Fruit fly (Drosophila melanogaster): Measurements from ENCODE around the gene ct.

The ct gene

DNA sequence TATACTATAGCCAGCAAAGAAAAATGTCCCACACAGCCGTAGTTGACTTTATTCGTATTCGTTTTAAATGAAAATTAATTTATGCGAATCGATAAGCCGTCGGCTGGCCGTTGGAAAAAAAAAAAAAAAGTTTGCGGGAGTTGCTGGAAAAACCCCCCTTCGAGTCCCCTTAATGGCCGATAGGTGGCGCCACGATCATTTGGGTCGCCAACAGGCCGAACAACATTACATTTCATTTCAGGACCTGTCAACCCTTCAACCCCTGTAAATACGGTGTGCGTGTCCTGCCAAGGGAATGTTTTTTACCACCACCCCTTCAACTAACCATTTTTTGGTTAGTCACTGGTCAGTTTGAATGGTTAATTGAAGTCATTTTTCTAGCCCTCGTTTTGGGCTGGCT, 15.2 kb upstream of the ct start:
- TF ChIP-seq EcR (GFP tag; optimal IDR thresholded peaks at IDR 0.05) (no peak), Dll (optimal IDR thresholded peaks at IDR 0.05) (no peak), usp (GFP tag; optimal IDR thresholded peaks at IDR 0.05) (no peak), psq (optimal IDR thresholded peaks at IDR 0.05) (no peak), pan (optimal IDR thresholded peaks at IDR 0.05) (no peak), CG8478 (optimal IDR thresholded peaks at IDR 0.05) (no peak)

DNA sequence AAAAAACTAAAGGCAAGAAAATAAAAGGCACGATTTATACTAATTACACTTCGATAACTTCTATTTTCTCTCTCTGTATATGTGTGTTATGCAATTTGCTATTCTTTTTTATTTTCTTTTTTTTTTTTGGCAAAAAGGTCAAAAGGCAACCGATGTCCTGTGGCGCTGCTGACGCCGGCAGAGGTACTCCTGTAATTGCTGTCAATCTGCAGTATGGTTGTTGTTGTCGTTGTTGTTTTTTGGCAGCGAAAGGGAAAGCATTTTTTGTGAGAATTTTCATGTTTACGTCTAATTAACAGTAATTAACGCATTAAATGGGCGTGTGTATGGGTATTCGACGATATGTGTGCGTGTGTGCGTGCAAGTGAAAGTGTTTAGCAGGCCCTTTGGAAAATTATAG, 4.6 kb upstream of the ct start:
- TF ChIP-seq CG8478 (optimal IDR thresholded peaks at IDR 0.05) (no peak), pan (optimal IDR thresholded peaks at IDR 0.05) (no peak), usp (GFP tag; optimal IDR thresholded peaks at IDR 0.05) (no peak), EcR (GFP tag; optimal IDR thresholded peaks at IDR 0.05) (no peak), Dll (optimal IDR thresholded peaks at IDR 0.05) (no peak), psq (optimal IDR thresholded peaks at IDR 0.05) (no peak)

DNA sequence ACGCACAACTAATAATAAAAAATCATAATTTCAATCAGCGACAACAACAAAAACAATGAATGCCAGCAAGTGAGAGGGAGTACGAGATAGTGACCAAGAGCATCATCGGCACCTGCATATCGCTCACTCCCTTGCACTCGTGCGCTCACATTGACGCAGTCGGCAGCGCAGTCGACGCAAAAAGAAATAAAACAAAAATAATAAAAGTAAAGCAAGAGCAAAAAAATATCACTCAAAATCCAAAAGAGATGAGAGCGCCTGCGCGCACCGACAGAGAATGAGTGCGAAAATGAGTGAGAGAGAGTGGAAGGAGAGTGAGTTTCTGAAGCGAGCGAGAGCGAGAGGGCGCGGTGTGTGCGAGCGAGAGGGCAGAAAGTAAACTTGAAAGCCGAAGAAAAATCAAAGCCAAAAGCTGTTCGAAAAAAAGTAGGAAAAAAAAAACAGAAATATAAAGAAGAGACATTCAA, 3.7 kb upstream of the ct start:
- no peak for TF ChIP-seq pan (optimal IDR thresholded peaks at IDR 0.05)
- no peak for TF ChIP-seq EcR (GFP tag; optimal IDR thresholded peaks at IDR 0.05)
- peak; percentile 24 for TF ChIP-seq CG8478 (optimal IDR thresholded peaks at IDR 0.05)
- no peak for TF ChIP-seq usp (GFP tag; optimal IDR thresholded peaks at IDR 0.05)

DNA sequence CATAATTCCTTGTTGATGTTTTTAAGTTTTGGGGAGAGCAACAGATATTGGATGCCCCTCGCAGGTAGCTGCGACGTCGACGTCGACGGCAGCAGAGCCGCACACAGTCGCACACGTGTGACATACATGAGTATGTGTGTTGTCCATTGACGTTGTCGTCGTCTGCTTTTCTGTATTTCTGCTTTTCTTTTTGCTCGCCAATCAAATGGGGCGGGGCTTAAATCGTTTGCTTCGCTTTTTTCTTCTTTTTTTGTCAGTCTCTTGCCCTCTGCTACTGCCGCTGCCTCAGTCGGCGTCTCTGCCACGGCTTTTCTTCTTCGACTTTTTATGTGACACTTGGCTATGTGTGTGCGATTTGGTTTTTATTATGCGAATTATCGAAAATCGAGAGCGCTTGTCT, 2.6 kb upstream of the ct start:
- TF ChIP-seq usp (GFP tag; optimal IDR thresholded peaks at IDR 0.05): no peak
- no peak for TF ChIP-seq Dll (optimal IDR thresholded peaks at IDR 0.05)
- no peak for TF ChIP-seq pan (optimal IDR thresholded peaks at IDR 0.05)
- TF ChIP-seq EcR (GFP tag; optimal IDR thresholded peaks at IDR 0.05): no peak
- TF ChIP-seq psq (optimal IDR thresholded peaks at IDR 0.05): no peak
- TF ChIP-seq CG8478 (optimal IDR thresholded peaks at IDR 0.05): no peak

DNA sequence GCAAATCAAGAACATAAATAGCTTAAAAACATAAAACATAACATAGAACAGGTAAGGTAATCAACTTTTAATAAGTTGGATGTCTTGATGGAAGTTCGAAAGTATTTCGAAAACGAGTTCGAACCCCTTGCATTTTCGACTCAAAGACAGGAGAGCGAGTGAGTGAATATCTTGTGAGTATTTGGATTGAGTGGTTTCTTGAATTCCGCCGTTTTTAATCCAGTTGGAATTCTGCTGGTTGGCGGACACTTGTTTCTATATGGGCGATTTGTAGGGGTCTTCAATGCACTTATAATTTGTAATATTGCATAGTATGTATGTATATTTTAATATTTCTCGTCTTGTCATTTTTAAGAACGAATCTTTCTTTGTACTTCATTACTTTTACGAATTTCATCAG, 1.9 kb upstream of the ct start:
- TF ChIP-seq pan (optimal IDR thresholded peaks at IDR 0.05) (no peak), EcR (GFP tag; optimal IDR thresholded peaks at IDR 0.05) (no peak), usp (GFP tag; optimal IDR thresholded peaks at IDR 0.05) (no peak), CG8478 (optimal IDR thresholded peaks at IDR 0.05) (no peak), Dll (optimal IDR thresholded peaks at IDR 0.05) (no peak), psq (optimal IDR thresholded peaks at IDR 0.05) (no peak)

DNA sequence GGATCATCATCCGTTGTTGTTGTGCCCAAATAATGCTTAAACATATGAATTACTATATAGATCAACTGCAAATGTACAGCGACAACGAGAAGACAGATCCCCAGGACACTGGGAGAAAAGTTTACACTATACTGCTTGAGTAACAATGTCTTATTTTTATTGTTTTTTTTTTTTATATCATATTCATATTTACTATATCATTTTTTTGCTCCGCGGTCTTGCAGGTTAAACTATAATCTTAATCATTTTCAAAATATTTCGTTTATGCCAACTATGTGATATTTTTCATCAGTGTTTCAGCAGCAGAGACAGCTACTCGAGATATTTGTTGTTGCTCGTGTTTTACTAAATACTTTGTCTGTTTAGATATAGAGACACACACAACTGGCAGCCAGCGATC, 8.7 kb downstream of the ct start:
- no peak for TF ChIP-seq psq (optimal IDR thresholded peaks at IDR 0.05)
- no peak for TF ChIP-seq CG8478 (optimal IDR thresholded peaks at IDR 0.05)
- no peak for TF ChIP-seq Dll (optimal IDR thresholded peaks at IDR 0.05)
- TF ChIP-seq pan (optimal IDR thresholded peaks at IDR 0.05): no peak
- TF ChIP-seq EcR (GFP tag; optimal IDR thresholded peaks at IDR 0.05): no peak
- no peak for TF ChIP-seq usp (GFP tag; optimal IDR thresholded peaks at IDR 0.05)

DNA sequence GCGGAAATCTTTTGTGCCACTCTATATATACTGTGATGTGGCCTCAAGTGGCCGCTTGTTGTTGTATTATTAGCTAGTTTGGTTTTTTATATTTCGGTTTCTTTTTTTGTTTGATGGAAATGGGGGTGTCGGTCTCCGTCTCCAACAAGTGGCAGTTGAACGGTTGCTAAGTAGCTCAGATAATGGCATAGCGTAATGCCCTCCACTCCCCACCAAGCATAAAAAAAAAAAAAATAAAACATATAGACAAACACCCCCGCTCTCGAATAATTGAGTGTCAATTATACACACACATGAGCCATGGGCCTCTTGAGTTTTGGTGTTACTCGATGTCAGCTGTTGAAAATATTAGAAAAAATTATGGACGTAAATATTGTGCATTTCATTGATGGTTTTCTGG, 9.2 kb downstream of the ct start:
- TF ChIP-seq CG8478 (optimal IDR thresholded peaks at IDR 0.05) (no peak), psq (optimal IDR thresholded peaks at IDR 0.05) (no peak), EcR (GFP tag; optimal IDR thresholded peaks at IDR 0.05) (no peak), Dll (optimal IDR thresholded peaks at IDR 0.05) (no peak), pan (optimal IDR thresholded peaks at IDR 0.05) (no peak), usp (GFP tag; optimal IDR thresholded peaks at IDR 0.05) (no peak)

DNA sequence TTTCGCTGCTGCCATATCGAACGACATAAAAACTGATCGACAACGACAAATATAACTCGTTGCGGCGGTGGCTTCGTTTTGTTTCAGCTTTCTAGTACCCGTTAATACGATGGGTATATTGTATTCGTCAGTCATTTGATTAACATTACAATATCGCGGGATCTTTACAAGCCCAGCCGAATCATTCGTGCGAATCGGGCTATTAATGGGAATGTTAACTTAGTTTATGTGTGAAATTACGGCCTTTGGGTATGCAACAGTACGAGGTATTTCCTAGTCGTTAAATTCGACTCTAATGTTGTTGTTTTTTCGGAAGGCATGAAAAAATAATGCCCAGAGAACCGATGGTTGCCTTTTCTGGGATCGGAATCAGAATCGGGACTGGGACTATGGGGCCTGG, 10.0 kb downstream of the ct start:
- TF ChIP-seq EcR (GFP tag; optimal IDR thresholded peaks at IDR 0.05) (no peak), Dll (optimal IDR thresholded peaks at IDR 0.05) (no peak), CG8478 (optimal IDR thresholded peaks at IDR 0.05) (no peak), pan (optimal IDR thresholded peaks at IDR 0.05) (peak; percentile 66)

DNA sequence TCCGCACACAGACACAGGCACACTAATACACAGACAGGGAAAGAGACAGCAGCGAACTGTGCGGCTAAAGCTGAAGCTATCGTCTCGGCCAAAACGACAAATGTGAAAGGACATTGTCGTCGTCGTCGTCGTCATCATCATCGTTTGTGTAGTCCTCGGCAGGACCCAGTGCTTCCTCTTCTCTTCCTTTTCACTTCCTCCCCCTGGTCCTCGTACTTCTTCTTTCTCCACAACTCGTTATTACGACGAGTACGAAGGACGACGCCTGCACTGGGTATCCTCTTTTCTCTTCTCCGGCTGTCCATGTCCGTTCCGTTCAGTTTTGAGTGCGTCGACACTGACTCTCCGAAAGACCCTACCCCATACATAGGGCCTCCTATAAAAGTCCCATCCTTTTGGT, 17.0 kb downstream of the ct start:
- TF ChIP-seq CG8478 (optimal IDR thresholded peaks at IDR 0.05): no peak
- TF ChIP-seq psq (optimal IDR thresholded peaks at IDR 0.05): no peak
- no peak for TF ChIP-seq Dll (optimal IDR thresholded peaks at IDR 0.05)
- no peak for TF ChIP-seq usp (GFP tag; optimal IDR thresholded peaks at IDR 0.05)
- no peak for TF ChIP-seq EcR (GFP tag; optimal IDR thresholded peaks at IDR 0.05)
- TF ChIP-seq pan (optimal IDR thresholded peaks at IDR 0.05): no peak

DNA sequence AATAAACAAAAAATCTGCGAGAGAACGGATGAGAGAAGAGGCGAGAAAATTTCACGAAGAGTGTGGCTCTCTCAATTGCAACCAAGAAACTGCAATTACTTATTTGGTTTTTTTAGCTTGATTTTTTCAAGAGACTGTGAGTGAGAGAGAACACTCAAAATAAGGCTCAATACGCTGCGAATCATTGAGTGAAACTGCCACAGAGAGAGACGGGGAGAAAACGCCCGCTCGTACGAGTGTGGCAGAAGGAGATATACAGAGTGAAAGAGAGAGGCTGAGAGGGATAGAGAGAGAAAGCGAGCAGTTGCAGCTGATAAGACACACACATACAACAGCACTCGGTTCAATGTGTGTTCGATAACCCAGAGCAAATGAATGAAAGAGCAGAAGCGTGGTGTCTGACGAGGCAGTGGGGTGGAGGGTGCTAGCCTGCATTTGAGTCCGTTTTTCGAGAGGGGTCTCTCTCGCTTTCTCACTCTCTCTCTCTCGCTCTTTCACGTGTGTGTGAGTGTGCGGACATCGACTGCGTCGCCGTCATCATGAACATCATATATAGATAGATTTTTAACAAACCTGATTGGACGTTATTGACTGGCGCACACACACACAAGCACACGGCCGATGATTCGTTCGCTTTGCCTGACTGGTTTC, 18.7 kb downstream of the ct start:
- TF ChIP-seq CG8478 (optimal IDR thresholded peaks at IDR 0.05): peak; percentile 88
- no peak for TF ChIP-seq EcR (GFP tag; optimal IDR thresholded peaks at IDR 0.05)
- no peak for TF ChIP-seq usp (GFP tag; optimal IDR thresholded peaks at IDR 0.05)
- TF ChIP-seq Dll (optimal IDR thresholded peaks at IDR 0.05): peak; percentile 74
- no peak for TF ChIP-seq pan (optimal IDR thresholded peaks at IDR 0.05)
- TF ChIP-seq psq (optimal IDR thresholded peaks at IDR 0.05): no peak

DNA sequence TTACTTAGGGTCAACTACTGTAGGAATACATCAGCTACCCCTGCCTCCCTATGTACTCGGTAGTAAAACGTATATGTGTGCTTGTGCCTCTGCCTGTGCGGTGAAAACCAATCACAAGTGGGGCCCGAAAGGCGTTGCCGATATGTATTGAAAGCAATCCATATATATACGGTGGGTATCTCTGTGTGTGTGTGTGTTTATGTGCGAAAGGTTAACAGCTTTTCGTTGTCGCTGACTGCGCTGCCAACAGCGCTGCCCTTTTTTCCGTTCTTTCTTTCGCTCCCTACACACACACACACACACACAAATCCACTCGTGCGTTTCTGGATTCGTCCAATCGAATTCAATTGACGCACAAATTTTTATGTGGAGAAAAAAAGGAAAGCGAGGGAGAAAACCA, 20.1 kb downstream of the ct start:
- no peak for TF ChIP-seq Dll (optimal IDR thresholded peaks at IDR 0.05)
- no peak for TF ChIP-seq usp (GFP tag; optimal IDR thresholded peaks at IDR 0.05)
- no peak for TF ChIP-seq EcR (GFP tag; optimal IDR thresholded peaks at IDR 0.05)
- no peak for TF ChIP-seq CG8478 (optimal IDR thresholded peaks at IDR 0.05)
- no peak for TF ChIP-seq pan (optimal IDR thresholded peaks at IDR 0.05)
- no peak for TF ChIP-seq psq (optimal IDR thresholded peaks at IDR 0.05)

DNA sequence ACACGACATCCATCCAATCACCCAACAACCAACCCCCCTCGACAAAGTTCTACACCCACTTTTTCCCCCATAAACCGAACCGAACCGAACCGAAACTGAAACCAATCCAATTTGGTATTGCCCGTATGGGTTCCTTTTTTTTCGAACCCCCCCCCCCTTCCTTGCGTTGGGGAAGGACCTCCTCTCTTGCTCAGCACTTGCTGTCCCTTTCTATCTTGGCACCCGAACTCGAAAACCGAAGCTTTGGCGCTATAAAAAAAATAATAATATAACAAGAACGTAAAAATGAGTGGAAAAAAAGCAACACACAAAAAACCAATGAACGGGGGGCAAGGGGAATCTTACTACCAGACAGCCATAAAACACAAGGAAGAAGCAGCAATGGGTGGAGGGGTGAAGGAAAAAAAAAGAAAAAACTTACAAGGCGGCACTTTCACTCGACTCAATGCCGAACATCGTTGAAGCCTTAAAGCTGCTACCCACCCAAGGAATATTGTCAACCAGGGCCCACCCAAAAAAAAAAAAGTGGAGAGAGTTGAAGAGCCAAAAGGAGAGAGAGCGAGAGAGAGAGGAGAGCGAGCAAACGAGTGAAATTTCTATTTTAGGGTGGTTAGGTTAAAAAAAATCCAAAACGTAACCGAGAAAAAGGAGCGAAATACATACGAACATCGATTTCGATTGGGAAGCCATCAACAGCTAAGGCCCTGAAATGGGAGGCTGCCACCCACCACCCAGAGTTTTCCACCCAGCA, 20.8 kb downstream of the ct start:
- TF ChIP-seq EcR (GFP tag; optimal IDR thresholded peaks at IDR 0.05) (no peak), CG8478 (optimal IDR thresholded peaks at IDR 0.05) (no peak), Dll (optimal IDR thresholded peaks at IDR 0.05) (no peak), psq (optimal IDR thresholded peaks at IDR 0.05) (no peak)
